Fruit fly (Drosophila melanogaster) whole organism, embryonic: ENCODE data around the gene CG32425.

Experiments used
- B-H2 ChIP-seq: fragments of 200-800 bp; sonication (Bioruptor generic); optimal IDR thresholded peaks from 2 replicates; lab custom pipeline; 2018; ENCODE audit warnings: missing biosample characterization, mild to moderate bottlenecking, missing genetic modification characterization
- CG10431 ChIP-seq: fragments of 200-800 bp; sonication (Bioruptor generic); optimal IDR thresholded peaks from 3 replicates; lab custom pipeline; 2018; ENCODE audit warnings: missing biosample characterization, mild to moderate bottlenecking, missing genetic modification characterization
- CG10979 ChIP-seq: fragments of 200-800 bp; sonication (Bioruptor generic); optimal IDR thresholded peaks from 2 replicates; lab custom pipeline; 2018; ENCODE audit warnings: missing biosample characterization, mild to moderate bottlenecking, missing genetic modification characterization, moderate library complexity
- CG11696 ChIP-seq: fragments of 200-800 bp; sonication (Bioruptor generic); IDR thresholded peaks from 2 replicates; pipeline ENCODE4 v1.3.6; 2022; ENCODE audit warnings: missing biosample characterization, missing genetic modification characterization
- CG13424 ChIP-seq: fragments of 200-800 bp; sonication (Bioruptor generic); optimal IDR thresholded peaks from 2 replicates; lab custom pipeline; 2019; ENCODE audit warnings: missing biosample characterization, mild to moderate bottlenecking, missing genetic modification characterization, moderate library complexity
- CG18262 ChIP-seq: fragments of 200-800 bp; optimal IDR thresholded peaks from 3 replicates; lab custom pipeline; 2019; ENCODE audit warnings: missing biosample characterization, mild to moderate bottlenecking, missing genetic modification characterization, moderate library complexity
- CG18619 ChIP-seq: fragments of 200-800 bp; sonication (Bioruptor generic); optimal IDR thresholded peaks from 3 replicates; lab custom pipeline; 2017; ENCODE audit warnings: missing biosample characterization, mild to moderate bottlenecking, missing genetic modification characterization
- CG2202 ChIP-seq: fragments of 200-800 bp; sonication (Bioruptor generic); optimal IDR thresholded peaks from 2 replicates; lab custom pipeline; 2018; ENCODE audit warnings: missing biosample characterization, mild to moderate bottlenecking, missing genetic modification characterization
- CG3065 ChIP-seq: fragments of 200-800 bp; sonication (Bioruptor generic); optimal IDR thresholded peaks from 2 replicates; lab custom pipeline; 2016; ENCODE audit warnings: missing biosample characterization, missing genetic modification characterization
- CG31365 ChIP-seq: fragments of 200-800 bp; sonication (Bioruptor generic); optimal IDR thresholded peaks from 2 replicates; lab custom pipeline; 2018; ENCODE audit warnings: missing biosample characterization, mild to moderate bottlenecking, missing genetic modification characterization
- CG32767 ChIP-seq: fragments of 200-800 bp; sonication (Bioruptor generic); IDR thresholded peaks from 2 replicates; pipeline ENCODE4 v1.3.6; 2022; ENCODE audit warnings: missing biosample characterization, missing genetic modification characterization
- CG3726 ChIP-seq: fragments of 200-800 bp; sonication (Bioruptor generic); IDR thresholded peaks from 3 replicates; pipeline ENCODE4, ENCODE4 v1.3.6; 2022; ENCODE audit warnings: missing biosample characterization, missing genetic modification characterization
- CG3995 ChIP-seq: fragments of 200-800 bp; sonication (Bioruptor generic); optimal IDR thresholded peaks from 3 replicates; lab custom pipeline; 2016; ENCODE audit warnings: missing biosample characterization, missing genetic modification characterization
- CG4328 ChIP-seq: fragments of 200-800 bp; sonication (Bioruptor generic); optimal IDR thresholded peaks from 3 replicates; lab custom pipeline; 2017; ENCODE audit warnings: missing biosample characterization, missing genetic modification reagents, missing genetic modification characterization
- CG4360 ChIP-seq: fragments of 200-800 bp; sonication (Bioruptor generic); IDR thresholded peaks from 2 replicates; pipeline ENCODE4 v1.3.6; 2022; ENCODE audit warnings: missing biosample characterization, missing genetic modification characterization
- CG4404 ChIP-seq: fragments of 200-800 bp; sonication (Bioruptor generic); IDR thresholded peaks from 2 replicates; pipeline ENCODE4 v1.3.6; 2022; ENCODE audit warnings: missing biosample characterization, missing genetic modification characterization
- CG5245 ChIP-seq: fragments of 200-800 bp; sonication (Bioruptor generic); optimal IDR thresholded peaks from 3 replicates; lab custom pipeline; 2016; ENCODE audit warnings: missing biosample characterization, missing genetic modification characterization
- CG6254 ChIP-seq: fragments of 200-800 bp; sonication (Bioruptor generic); optimal IDR thresholded peaks from 3 replicates; lab custom pipeline; 2017; ENCODE audit warnings: mild to moderate bottlenecking, missing biosample characterization, missing genetic modification reagents, missing genetic modification characterization
- CG9215 ChIP-seq: fragments of 200-800 bp; sonication (Bioruptor generic); IDR thresholded peaks from 2 replicates; pipeline ENCODE4 v1.3.6; 2022; ENCODE audit warnings: missing biosample characterization, missing genetic modification characterization
- CrebB ChIP-seq: fragments of 200-800 bp; sonication (Bioruptor generic); optimal IDR thresholded peaks from 3 replicates; lab custom pipeline; 2018; ENCODE audit warnings: missing biosample characterization, mild to moderate bottlenecking, missing genetic modification characterization
- Dek ChIP-seq: fragments of 200-800 bp; sonication (Bioruptor generic); optimal IDR thresholded peaks from 3 replicates; lab custom pipeline; 2019; ENCODE audit warnings: missing biosample characterization, mild to moderate bottlenecking, missing genetic modification characterization, moderate library complexity
- Elba2 ChIP-seq: fragments of 200-800 bp; sonication (Bioruptor generic); optimal IDR thresholded peaks from 3 replicates; lab custom pipeline; 2016; ENCODE audit warnings: missing biosample characterization, missing genetic modification characterization
- Ets97D ChIP-seq: fragments of 200-800 bp; sonication (Bioruptor generic); optimal IDR thresholded peaks from 3 replicates; lab custom pipeline; 2016; ENCODE audit warnings: missing biosample characterization, missing genetic modification characterization
- Hmr ChIP-seq: fragments of 200-800 bp; sonication (Bioruptor generic); optimal IDR thresholded peaks from 3 replicates; lab custom pipeline; 2017; ENCODE audit warnings: mild to moderate bottlenecking, missing biosample characterization, missing genetic modification reagents, missing genetic modification characterization
- Hr3 ChIP-seq: fragments of 200-800 bp; sonication (Bioruptor generic); optimal IDR thresholded peaks from 3 replicates; lab custom pipeline; 2016; ENCODE audit warnings: missing biosample characterization, missing genetic modification characterization
- Hr78 ChIP-seq, 2 experiments: fragments of 200-800 bp in 1 of 2; fragments of >200 bp in 1 of 2; sonication (Bioruptor generic) in 1 of 2; optimal IDR thresholded peaks; 2 replicates each; lab custom pipeline; 2017 to 2019; ENCODE audit warnings: missing biosample characterization in 2 of 2, missing genetic modification characterization in 2 of 2, mild to moderate bottlenecking in 1 of 2, moderate library complexity in 1 of 2
- Lpt ChIP-seq: fragments of >200 bp; optimal IDR thresholded peaks from 2 replicates; lab custom pipeline; 2018; ENCODE audit warnings: missing biosample characterization, missing genetic modification characterization
- Optix ChIP-seq: fragments of 200-800 bp; sonication (Bioruptor generic); IDR thresholded peaks from 3 replicates; pipeline ENCODE4 v1.3.6; 2022; ENCODE audit warnings: missing biosample characterization, missing genetic modification characterization
- Scr ChIP-seq: fragments of 200-800 bp; sonication (Bioruptor generic); IDR thresholded peaks from 2 replicates; pipeline ENCODE4 v1.3.6; 2022; ENCODE audit warnings: missing biosample characterization, missing genetic modification characterization; ENCODE audit not compliant: partially characterized antibody
- Sox102F ChIP-seq: fragments of 200-800 bp; sonication (Bioruptor generic); optimal IDR thresholded peaks from 2 replicates; lab custom pipeline; 2018; ENCODE audit warnings: missing biosample characterization, mild to moderate bottlenecking, missing genetic modification characterization, moderate library complexity
- Trl ChIP-seq, 3 experiments: fragments of >200 bp in 2 of 3; fragments of 200-800 bp in 1 of 3; sonication (Bioruptor generic) in 1 of 3; optimal IDR thresholded peaks; 2 replicates in 1 of 3; 3 replicates in 2 of 3; lab custom pipeline; 2016 to 2017; ENCODE audit warnings: missing biosample characterization in 1 of 3, missing genetic modification characterization in 1 of 3
- ato ChIP-seq: fragments of 200-800 bp; sonication (Bioruptor generic); IDR thresholded peaks from 2 replicates; pipeline ENCODE4 v1.3.6; 2022; ENCODE audit warnings: missing biosample characterization, missing genetic modification characterization; ENCODE audit not compliant: partially characterized antibody
- bbx ChIP-seq: fragments of 200-800 bp; sonication (Bioruptor generic); IDR thresholded peaks from 2 replicates; pipeline ENCODE4 v1.3.6; 2022; ENCODE audit warnings: missing biosample characterization, missing genetic modification characterization; ENCODE audit not compliant: partially characterized antibody
- br ChIP-seq: fragments of >200 bp; optimal IDR thresholded peaks from 2 replicates; lab custom pipeline; 2017
- cad ChIP-seq: fragments of >200 bp; optimal IDR thresholded peaks from 2 replicates; lab custom pipeline; 2017; ENCODE audit warnings: missing biosample characterization, missing genetic modification characterization
- chn ChIP-seq: fragments of 200-800 bp; sonication (Bioruptor generic); optimal IDR thresholded peaks from 2 replicates; lab custom pipeline; 2016; ENCODE audit warnings: missing biosample characterization, missing genetic modification characterization
- dysf ChIP-seq: fragments of 200-800 bp; sonication (Bioruptor generic); IDR thresholded peaks from 3 replicates; pipeline ENCODE4 v1.3.6; 2022; ENCODE audit warnings: missing biosample characterization, missing genetic modification characterization
- gem ChIP-seq: fragments of 200-800 bp; sonication (Bioruptor generic); optimal IDR thresholded peaks from 2 replicates; lab custom pipeline; 2019; ENCODE audit warnings: missing biosample characterization, mild to moderate bottlenecking, missing genetic modification characterization, moderate library complexity
- knrl ChIP-seq: fragments of 200-800 bp; sonication (Bioruptor generic); IDR thresholded peaks from 3 replicates; pipeline ENCODE4 v1.3.6; 2022; ENCODE audit warnings: missing biosample characterization, missing genetic modification characterization; ENCODE audit not compliant: partially characterized antibody
- oc ChIP-seq: fragments of 200-800 bp; sonication (Bioruptor generic); optimal IDR thresholded peaks from 2 replicates; lab custom pipeline; 2018; ENCODE audit warnings: missing biosample characterization, mild to moderate bottlenecking, missing genetic modification characterization, moderate library complexity
- odd ChIP-seq: fragments of 200-800 bp; sonication (Bioruptor generic); optimal IDR thresholded peaks from 2 replicates; lab custom pipeline; 2017; ENCODE audit warnings: missing biosample characterization, mild to moderate bottlenecking, missing genetic modification characterization
- otp ChIP-seq: fragments of 200-800 bp; sonication (Bioruptor generic); IDR thresholded peaks from 3 replicates; pipeline ENCODE4, ENCODE4 v1.3.6; 2022; ENCODE audit warnings: missing biosample characterization, missing genetic modification characterization
- pzg ChIP-seq: fragments of 200-800 bp; sonication (Bioruptor generic); optimal IDR thresholded peaks from 3 replicates; lab custom pipeline; 2018; ENCODE audit warnings: missing biosample characterization, mild to moderate bottlenecking, missing genetic modification characterization, moderate library complexity
- ranshi ChIP-seq: fragments of 200-800 bp; sonication (Bioruptor generic); IDR thresholded peaks from 2 replicates; pipeline ENCODE4 v1.3.6; 2022; ENCODE audit warnings: missing biosample characterization, missing genetic modification characterization
- ro ChIP-seq: fragments of 200-800 bp; sonication (Bioruptor generic); IDR thresholded peaks from 2 replicates; pipeline ENCODE4 v1.3.6; 2022; ENCODE audit warnings: missing biosample characterization, missing genetic modification characterization
- shn ChIP-seq: fragments of 200-800 bp; sonication (Bioruptor generic); optimal IDR thresholded peaks from 3 replicates; lab custom pipeline; 2016; ENCODE audit warnings: missing biosample characterization, missing genetic modification characterization
- sim ChIP-seq: fragments of 200-800 bp; sonication (Bioruptor generic); IDR thresholded peaks from 2 replicates; pipeline ENCODE4 v1.3.6; 2022; ENCODE audit warnings: missing biosample characterization, missing genetic modification characterization
- slp2 ChIP-seq: fragments of 200-800 bp; sonication (Bioruptor generic); optimal IDR thresholded peaks from 2 replicates; lab custom pipeline; 2016; ENCODE audit warnings: missing biosample characterization, missing genetic modification characterization
- tio ChIP-seq: fragments of 200-800 bp; sonication (Bioruptor generic); optimal IDR thresholded peaks from 2 replicates; lab custom pipeline; 2017; ENCODE audit warnings: missing biosample characterization, missing genetic modification characterization, inconsistent platforms
- wor ChIP-seq: fragments of 200-800 bp; sonication (Bioruptor generic); IDR thresholded peaks from 2 replicates; pipeline ENCODE4 v1.3.6; 2022; ENCODE audit warnings: missing biosample characterization, missing genetic modification characterization
- zen ChIP-seq: fragments of 200-800 bp; sonication (Bioruptor generic); optimal IDR thresholded peaks from 3 replicates; lab custom pipeline; 2018; ENCODE audit warnings: missing biosample characterization, mild to moderate bottlenecking, missing genetic modification characterization, moderate library complexity
- zfh1 ChIP-seq: fragments of 200-800 bp; sonication (Bioruptor generic); IDR thresholded peaks from 3 replicates; pipeline ENCODE4 v1.3.6; 2022; ENCODE audit warnings: missing biosample characterization, missing genetic modification characterization

CG32425 gene

dm6 chr3L:20556371-20556770 lies 59.2 kb downstream of the CG32425 start (continued):
- TF ChIP-seq CG3995 (no peak), Scr (GFP tag; lab: Robert Waterston, UW) (no peak), Elba2 (GFP tag; lab: Kevin White, UChicago) (no peak), zfh1 (GFP tag; lab: Robert Waterston, UW) (peak; percentile 38; the same call in 1 of the 3 replicates), oc (tag; lab: Kevin White, UChicago) (peak; percentile 58), Trl (optimal IDR thresholded peaks at IDR 0.05; lab: Kevin White, UChicago) (no peak), Trl (GFP tag; optimal IDR thresholded peaks at IDR 0.05; lab: Kevin White, UChicago) (no peak), CG6254 (GFP tag; lab: Kevin White, UChicago) (no peak), CG3726 (no peak), CG31365 (tag; lab: Kevin White, UChicago) (no peak), CG32767 (no peak), CG4404 (no peak), CG18262 (tag; lab: Kevin White, UChicago) (peak; percentile 9), CG2202 (tag; lab: Kevin White, UChicago) (no peak), CG11696 (GFP tag; lab: Robert Waterston, UW) (no peak), Sox102F (GFP tag; lab: Kevin White, UChicago) (peak; percentile 63), shn (GFP tag; lab: Kevin White, UChicago) (no peak), CG5245 (GFP tag; lab: Kevin White, UChicago) (no peak), CrebB (tag; lab: Kevin White, UChicago) (no peak), dysf (no peak), Ets97D (GFP tag; lab: Kevin White, UChicago) (no peak), CG4328 (GFP tag; lab: Kevin White, UChicago) (no peak), B-H2 (GFP tag; lab: Kevin White, UChicago) (no peak), CG10431 (no peak), Lpt (GFP tag; lab: Kevin White, UChicago) (no peak), bbx (GFP tag; lab: Robert Waterston, UW) (no peak), CG10979 (peak; percentile 4), Hr3 (GFP tag; lab: Kevin White, UChicago) (no peak), Hmr (no peak), Dek (no peak), otp (GFP tag; lab: Robert Waterston, UW) (no peak), slp2 (GFP tag; lab: Kevin White, UChicago) (no peak), Hr78 (GFP tag; optimal IDR thresholded peaks at IDR 0.05; lab: Kevin White, UChicago) (no peak), br (lab: Kevin White, UChicago) (no peak), CG3065 (GFP tag; lab: Kevin White, UChicago) (no peak), CG13424 (peak; percentile 19), CG18619 (GFP tag; lab: Kevin White, UChicago) (no peak), tio (GFP tag; lab: Kevin White, UChicago) (no peak), ro (GFP tag; lab: Robert Waterston, UW) (no peak), cad (GFP tag; lab: Kevin White, UChicago) (no peak), wor (no peak), pzg (no peak), knrl (GFP tag; lab: Robert Waterston, UW) (no peak), CG4360 (no peak), zen (tag; lab: Kevin White, UChicago) (no peak), chn (no peak), odd (no peak), ato (GFP tag; lab: Robert Waterston, UW) (no peak), ranshi (no peak), CG9215 (no peak), gem (tag; lab: Kevin White, UChicago) (peak; percentile 44), sim (GFP tag; lab: Robert Waterston, UW) (no peak), Optix (GFP tag; lab: Robert Waterston, UW) (no peak)
